Worm (Caenorhabditis elegans): ENCODE data around the gene T18D3.5.
A peak's percentile ranks its signal among the peaks of the same experiment; 100 is the strongest.

T18D3.5 gene

DNA sequence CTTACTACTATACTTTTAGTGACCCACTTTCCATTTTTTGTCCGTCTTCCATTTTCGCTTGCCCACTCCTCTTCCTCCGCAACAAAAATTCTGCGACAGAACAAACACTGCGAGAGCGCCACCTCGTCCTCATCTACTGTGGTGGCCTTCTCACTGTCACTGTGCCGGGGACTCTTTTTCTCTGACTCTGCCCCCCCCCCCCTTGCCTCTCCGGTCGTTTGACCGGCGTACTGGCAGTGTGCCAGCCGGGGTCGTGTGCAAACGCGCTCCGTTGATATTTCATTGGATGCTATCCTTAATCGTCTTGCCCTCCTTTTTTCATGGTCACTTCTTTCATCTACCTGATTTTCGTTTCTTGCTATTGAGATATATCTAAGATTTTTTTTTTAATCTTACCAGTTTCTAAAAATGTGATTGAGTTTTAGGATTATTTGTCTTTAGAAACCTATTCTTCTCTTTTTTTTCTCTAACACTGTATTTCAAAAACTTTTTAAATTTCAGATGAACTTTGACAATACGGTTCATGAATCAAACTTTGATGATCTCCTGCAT lies 16.9 kb downstream of the T18D3.5 start, which contains the start of gene atf-6 (continued):
- TF ChIP-seq set-16 (GFP tag; IDR thresholded peaks at IDR 0.05) (peak; percentile 96), dmd-8 (GFP tag; IDR thresholded peaks at IDR 0.05) (0 out of 2 replicates have a peak, but pooled peaks have one; percentile 29), ZK337.2 (GFP tag; IDR thresholded peaks at IDR 0.05) (0 out of 2 replicates have a peak, but pooled peaks have one; percentile 41), ama-1 (optimal IDR thresholded peaks at IDR 0.05) (no peak), zag-1 (tag; optimal IDR thresholded peaks at IDR 0.05) (no peak), ceh-82 (tag; optimal IDR thresholded peaks at IDR 0.05) (no peak), snpc-1.2 (GFP tag; IDR thresholded peaks at IDR 0.05) (no peak), jun-1 (tag; optimal IDR thresholded peaks at IDR 0.05) (peak; percentile 30), zip-2 (tag; optimal IDR thresholded peaks at IDR 0.05) (no peak), daf-12 (tag; optimal IDR thresholded peaks at IDR 0.05) (no peak), fkh-10 (GFP tag; optimal IDR thresholded peaks at IDR 0.05) (peak; percentile 48), T26A8.4 (GFP tag; IDR thresholded peaks at IDR 0.05) (peak; percentile 48; the same call in 1 of the 2 replicates), egl-43 (GFP tag; IDR thresholded peaks at IDR 0.05) (peak; percentile 89), F26F4.8 (GFP tag; conservative IDR thresholded peaks at IDR 0.05) (no peak), mep-1 (tag; optimal IDR thresholded peaks at IDR 0.05) (peak; percentile 95), cey-2 (tag; optimal IDR thresholded peaks at IDR 0.05; ENCODE audit: borderline replicate concordance, insufficient read depth) (no peak), unc-62 (GFP tag; optimal IDR thresholded peaks at IDR 0.05 in 1 of 2) (peak in 1 of 2 experiments; percentile 96), unc-62 (tag; optimal IDR thresholded peaks at IDR 0.05) (no peak), arid-1 (GFP tag; conservative IDR thresholded peaks at IDR 0.05) (peak; percentile 48; the same call in 1 of the 2 replicates), nhr-28 (tag; optimal IDR thresholded peaks at IDR 0.05) (peak; percentile 85), saeg-2 (GFP tag; IDR thresholded peaks at IDR 0.05) (no peak), pqm-1 (tag; optimal IDR thresholded peaks at IDR 0.05) (peak; percentile 24), Y105C5A.15 (GFP tag; IDR thresholded peaks at IDR 0.05) (no peak), T20F7.1 (GFP tag; optimal IDR thresholded peaks at IDR 0.05) (no peak), madf-5 (GFP tag; IDR thresholded peaks at IDR 0.05) (no peak), aha-1 (tag) (peak; percentile 100), nhr-77 (tag; optimal IDR thresholded peaks at IDR 0.05) (peak; percentile 59), unc-39 (tag; optimal IDR thresholded peaks at IDR 0.05) (no peak), nhr-10 (tag; optimal IDR thresholded peaks at IDR 0.05) (no peak), zip-11 (GFP tag; IDR thresholded peaks at IDR 0.05) (no peak), nhr-11 (tag; optimal IDR thresholded peaks at IDR 0.05) (peak; percentile 69), ZK546.5 (tag; optimal IDR thresholded peaks at IDR 0.05) (no peak), mdt-29 (GFP tag; IDR thresholded peaks at IDR 0.05) (no peak), Y48G9A.11 (GFP tag; IDR thresholded peaks at IDR 0.05) (no peak), F44E2.7 (GFP tag; IDR thresholded peaks at IDR 0.05) (no peak), nhr-76 (tag; optimal IDR thresholded peaks at IDR 0.05) (no peak), daf-8 (GFP tag; IDR thresholded peaks at IDR 0.05) (no peak), ceh-20 (GFP tag; IDR thresholded peaks at IDR 0.05) (peak; percentile 65; the same call in 1 of the 2 replicates), zfp-3 (GFP tag; conservative IDR thresholded peaks at IDR 0.05) (no peak), lsy-2 (tag; optimal IDR thresholded peaks at IDR 0.05) (peak; percentile 56 to 83)

DNA sequence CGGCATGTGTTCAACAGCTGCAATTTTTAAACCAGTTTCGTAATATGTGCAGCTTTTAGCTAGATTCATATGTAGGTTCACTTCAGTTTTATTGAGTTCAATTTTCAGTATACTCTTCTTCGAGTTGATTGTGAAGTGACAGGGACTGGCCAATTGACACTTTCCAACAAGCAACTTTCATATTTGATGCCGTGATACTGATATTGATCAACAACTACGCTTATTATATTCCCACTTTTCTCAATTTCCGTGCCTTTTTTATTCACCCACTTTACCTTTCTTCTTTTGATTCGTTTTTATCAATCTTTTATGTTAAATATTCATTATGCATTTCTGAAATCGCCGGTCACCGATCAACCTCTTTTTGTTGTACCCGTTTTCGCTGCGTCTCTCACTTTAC lies 20.5 kb downstream of the T18D3.5 start:
- no peak for TF ChIP-seq vab-7 (GFP tag; IDR thresholded peaks at IDR 0.05)

DNA sequence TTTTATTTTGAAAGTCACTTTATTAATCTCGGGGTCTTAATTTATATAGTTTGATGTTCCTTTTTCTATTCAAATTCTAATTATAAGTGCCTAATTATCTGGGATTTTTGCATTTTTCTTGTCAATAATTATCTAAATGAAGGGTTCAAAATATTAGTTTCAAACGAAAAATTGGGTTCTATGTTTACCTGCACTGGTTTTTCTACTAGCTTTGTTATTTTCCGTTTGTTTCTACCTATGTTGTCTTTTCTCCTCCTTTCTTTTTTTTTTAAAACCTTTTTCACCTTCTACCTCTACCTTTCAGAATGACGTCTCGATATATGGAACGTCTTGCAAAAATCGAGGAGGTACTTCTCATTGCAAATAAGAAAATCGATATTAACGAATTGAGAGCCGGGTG lies 21.1 kb downstream of the T18D3.5 start, which contains the start of gene tbc-13:
tbc-13 (plus strand) TSS at position 301 of the 400 bp plus-strand sequence.
- TF ChIP-seq lin-1 (GFP tag; IDR thresholded peaks at IDR 0.05), result no peak
- TF ChIP-seq aha-1 (tag), result peak; percentile 81
- TF ChIP-seq zfp-2 (tag; optimal IDR thresholded peaks at IDR 0.05), result no peak
- TF ChIP-seq hlh-30 (tag; optimal IDR thresholded peaks at IDR 0.05; ENCODE audit: insufficient read depth), result no peak
- TF ChIP-seq jun-1 (tag; optimal IDR thresholded peaks at IDR 0.05), result no peak
- no peak for TF ChIP-seq lin-29 (GFP tag; IDR thresholded peaks at IDR 0.05)
